Fruit fly (Drosophila melanogaster) whole organism, prepupa: Measurements from ENCODE around the gene Pss.

Experiments
- Blimp-1 ChIP-seq: fragments of 200-800 bp; sonication (Bioruptor generic); optimal IDR thresholded peaks from 3 replicates; lab custom pipeline; 2017; ENCODE audit warnings: missing biosample characterization, missing genetic modification characterization, mild to moderate bottlenecking, moderate library complexity, missing genetic modification reagents
- CG10669 ChIP-seq: fragments of 200-800 bp; sonication (Bioruptor generic); optimal IDR thresholded peaks from 3 replicates; lab custom pipeline; 2018; ENCODE audit warnings: missing biosample characterization, mild to moderate bottlenecking, missing genetic modification characterization, moderate library complexity
- CG11902 ChIP-seq: fragments of 200-800 bp; sonication (Bioruptor generic); optimal IDR thresholded peaks from 3 replicates; lab custom pipeline; 2016; ENCODE audit warnings: missing biosample characterization, missing genetic modification characterization
- CG15336 ChIP-seq: fragments of 200-800 bp; sonication (Bioruptor generic); IDR thresholded peaks from 2 replicates; pipeline ENCODE4 v1.3.6; 2022; ENCODE audit warnings: missing biosample characterization, missing genetic modification characterization
- CG31627 ChIP-seq: fragments of 200-800 bp; sonication (Bioruptor generic); optimal IDR thresholded peaks from 3 replicates; lab custom pipeline; 2016; ENCODE audit warnings: missing biosample characterization, missing genetic modification characterization
- CG34406 ChIP-seq: fragments of 200-800 bp; sonication (Bioruptor generic); optimal IDR thresholded peaks from 3 replicates; lab custom pipeline; 2016; ENCODE audit warnings: missing biosample characterization, missing genetic modification characterization
- CG3919 ChIP-seq: fragments of 200-800 bp; sonication (Bioruptor generic); optimal IDR thresholded peaks from 3 replicates; lab custom pipeline; 2016; ENCODE audit warnings: missing biosample characterization, missing genetic modification characterization
- CG6163 ChIP-seq: fragments of 200-800 bp; sonication (Bioruptor generic); IDR thresholded peaks from 3 replicates; pipeline ENCODE4 v1.3.6; 2022; ENCODE audit warnings: missing biosample characterization, missing genetic modification characterization
- CG6276 ChIP-seq: fragments of 200-800 bp; sonication (Bioruptor generic); optimal IDR thresholded peaks from 2 replicates; lab custom pipeline; 2017; ENCODE audit warnings: missing biosample characterization, mild to moderate bottlenecking, missing genetic modification characterization
- CG6792 ChIP-seq: fragments of 200-800 bp; sonication (Bioruptor generic); optimal IDR thresholded peaks from 3 replicates; lab custom pipeline; 2016; ENCODE audit warnings: missing biosample characterization, missing genetic modification characterization
- CG7368 ChIP-seq: fragments of 200-800 bp; sonication (Bioruptor generic); optimal IDR thresholded peaks from 3 replicates; lab custom pipeline; 2016; ENCODE audit warnings: missing biosample characterization, missing genetic modification characterization
- CG8319 ChIP-seq: fragments of 200-800 bp; sonication (Bioruptor generic); optimal IDR thresholded peaks from 3 replicates; lab custom pipeline; 2016; ENCODE audit warnings: missing biosample characterization, missing genetic modification characterization
- CG8632 ChIP-seq: fragments of 200-800 bp; sonication (Bioruptor generic); optimal IDR thresholded peaks from 3 replicates; lab custom pipeline; 2016; ENCODE audit warnings: missing biosample characterization, missing genetic modification characterization
- Eip75B ChIP-seq: fragments of 200-800 bp; sonication (Bioruptor generic); optimal IDR thresholded peaks from 3 replicates; lab custom pipeline; 2016; ENCODE audit warnings: missing biosample characterization, missing genetic modification characterization
- Ets21C ChIP-seq: fragments of 200-800 bp; sonication (Bioruptor generic); optimal IDR thresholded peaks from 3 replicates; lab custom pipeline; 2016; ENCODE audit warnings: missing biosample characterization, missing genetic modification characterization
- Gug ChIP-seq: fragments of 200-800 bp; sonication (Bioruptor generic); IDR thresholded peaks from 2 replicates; pipeline ENCODE4 v1.3.6; 2022; ENCODE audit warnings: missing biosample characterization, missing genetic modification characterization
- Hr38 ChIP-seq: sonication (Bioruptor generic); optimal IDR thresholded peaks from 2 replicates; lab custom pipeline; 2016; ENCODE audit warnings: missing biosample characterization, missing genetic modification characterization
- Hr39 ChIP-seq: fragments of 200-800 bp; sonication (Bioruptor generic); optimal IDR thresholded peaks from 2 replicates; lab custom pipeline; 2016; ENCODE audit warnings: missing biosample characterization, missing genetic modification characterization
- Hr4 ChIP-seq: fragments of 200-800 bp; sonication (Bioruptor generic); optimal IDR thresholded peaks from 3 replicates; lab custom pipeline; 2016; ENCODE audit warnings: missing biosample characterization, missing genetic modification characterization
- Lpt ChIP-seq: fragments of 200-800 bp; sonication (Bioruptor generic); optimal IDR thresholded peaks from 3 replicates; lab custom pipeline; 2016; ENCODE audit warnings: missing biosample characterization, missing genetic modification characterization
- OdsH ChIP-seq: fragments of 200-800 bp; sonication (Bioruptor generic); optimal IDR thresholded peaks from 3 replicates; lab custom pipeline; 2016; ENCODE audit warnings: missing biosample characterization, missing genetic modification characterization
- Sox102F ChIP-seq: fragments of 200-800 bp; sonication (Bioruptor generic); optimal IDR thresholded peaks from 2 replicates; lab custom pipeline; 2016; ENCODE audit warnings: missing biosample characterization, mild to moderate bottlenecking, missing genetic modification characterization
- Sox14 ChIP-seq: fragments of 200-800 bp; sonication (Bioruptor generic); optimal IDR thresholded peaks from 3 replicates; lab custom pipeline; 2016; ENCODE audit warnings: missing biosample characterization, missing genetic modification characterization
- dac ChIP-seq: fragments of 200-800 bp; sonication (Bioruptor generic); optimal IDR thresholded peaks from 2 replicates; lab custom pipeline; 2017; ENCODE audit warnings: missing biosample characterization, mild to moderate bottlenecking, missing genetic modification characterization
- dsx ChIP-seq: fragments of 200-800 bp; optimal IDR thresholded peaks from 3 replicates; lab custom pipeline; 2019; ENCODE audit warnings: missing biosample characterization, mild to moderate bottlenecking, missing genetic modification characterization, moderate library complexity; ENCODE audit not compliant: poor library complexity, severe bottlenecking
- eg ChIP-seq: fragments of 200-800 bp; sonication (Bioruptor generic); IDR thresholded peaks from 3 replicates; pipeline ENCODE4 v1.3.6; 2022; ENCODE audit warnings: missing biosample characterization, missing genetic modification characterization
- esn ChIP-seq: fragments of 200-800 bp; sonication (Bioruptor generic); optimal IDR thresholded peaks from 2 replicates; lab custom pipeline; 2016; ENCODE audit warnings: missing biosample characterization, mild to moderate bottlenecking, missing genetic modification characterization, moderate library complexity
- fd85E ChIP-seq: fragments of 200-800 bp; sonication (Bioruptor generic); optimal IDR thresholded peaks from 3 replicates; lab custom pipeline; 2016; ENCODE audit warnings: missing biosample characterization, missing genetic modification characterization
- fkh ChIP-seq: fragments of 200-800 bp; sonication (Bioruptor generic); optimal IDR thresholded peaks from 3 replicates; lab custom pipeline; 2017; ENCODE audit warnings: missing biosample characterization, mild to moderate bottlenecking, missing genetic modification characterization, moderate library complexity
- spab ChIP-seq: fragments of 200-800 bp; sonication (Bioruptor generic); optimal IDR thresholded peaks from 2 replicates; lab custom pipeline; 2017; ENCODE audit warnings: missing biosample characterization, mild to moderate bottlenecking, missing genetic modification characterization, missing genetic modification reagents
- svp ChIP-seq: fragments of 200-800 bp; sonication (Bioruptor generic); peaks from one replicate; lab custom pipeline; 2016; ENCODE audit warnings: missing biosample characterization, missing genetic modification characterization
- topi ChIP-seq: fragments of 200-800 bp; sonication (Bioruptor generic); optimal IDR thresholded peaks from 3 replicates; lab custom pipeline; 2016; ENCODE audit warnings: missing biosample characterization, missing genetic modification characterization

Gene Pss

dm6 chr3L:20473021-20473799, 52.8 kb downstream of the Pss start, which contains the start of the genes CG32428 and CG5969 (continued):
- TF ChIP-seq topi (GFP tag; lab: Kevin White, UChicago) (peak; percentile 16), CG7368 (GFP tag; lab: Kevin White, UChicago) (peak; percentile 61), esn (GFP tag; lab: Kevin White, UChicago) (peak; percentile 62), svp (peak; percentile 85), Gug (GFP tag; lab: Robert Waterston, UW) (peak; percentile 71), fkh (GFP tag; lab: Kevin White, UChicago) (peak; percentile 61), Hr39 (GFP tag; lab: Kevin White, UChicago) (peak; percentile 51), CG6163 (GFP tag; lab: Robert Waterston, UW) (peak; percentile 88), Sox102F (GFP tag; lab: Kevin White, UChicago) (peak; percentile 47), CG3919 (GFP tag; lab: Kevin White, UChicago) (peak; percentile 74), fd85E (GFP tag; lab: Kevin White, UChicago) (peak; percentile 33), CG34406 (peak; percentile 80), dac (GFP tag; lab: Kevin White, UChicago) (peak; percentile 16), OdsH (GFP tag; lab: Kevin White, UChicago) (peak; percentile 71), CG6276 (GFP tag; lab: Kevin White, UChicago) (peak; percentile 56), Sox14 (GFP tag; lab: Kevin White, UChicago) (peak; percentile 64), spab (GFP tag; lab: Kevin White, UChicago) (peak; percentile 28), Ets21C (GFP tag; lab: Kevin White, UChicago) (peak; percentile 34), Lpt (GFP tag; lab: Kevin White, UChicago) (no peak), Hr4 (peak; percentile 62), Eip75B (peak; percentile 45), CG11902 (GFP tag; lab: Kevin White, UChicago) (peak; percentile 58), CG8632 (GFP tag; lab: Kevin White, UChicago) (peak; percentile 75), eg (peak; percentile 90), CG6792 (peak; percentile 60), CG15336 (GFP tag; lab: Robert Waterston, UW) (peak; percentile 83), Blimp-1 (GFP tag; lab: Kevin White, UChicago) (peak; percentile 46), CG10669 (GFP tag; lab: Kevin White, UChicago) (peak; percentile 71), Hr38 (no peak), CG8319 (GFP tag; lab: Kevin White, UChicago) (peak; percentile 28)

- TF ChIP-seq CG8319 (GFP tag; lab: Kevin White, UChicago) (no peak), CG31627 (GFP tag; lab: Kevin White, UChicago) (no peak), dsx (no peak)
Observed at dm6 chr3L:20472607-20473006, 53.4 kb downstream of the Pss start.
